Fruit fly (Drosophila melanogaster) whole organism: Measurements from ENCODE around the gene CG32241.

Source experiments
- CG8478 ChIP-seq: fragments of >200 bp; optimal IDR thresholded peaks from 2 replicates; lab custom pipeline; 2018; ENCODE audit warnings: inconsistent platforms
- Dll ChIP-seq: fragments of >200 bp; optimal IDR thresholded peaks from 2 replicates; lab custom pipeline; 2017
- EcR ChIP-seq, 2 experiments: fragments of >200 bp; optimal IDR thresholded peaks; 2 replicates each; lab custom pipeline; 2017; ENCODE audit warnings: missing biosample characterization in 2 of 2, missing genetic modification characterization in 2 of 2, missing genetic modification reagents in 2 of 2
- pan ChIP-seq: fragments of >200 bp; optimal IDR thresholded peaks from 2 replicates; lab custom pipeline; 2017
- psq ChIP-seq: fragments of >200 bp; optimal IDR thresholded peaks from 2 replicates; lab custom pipeline; 2017
- usp ChIP-seq: fragments of >200 bp; optimal IDR thresholded peaks from 2 replicates; lab custom pipeline; 2017; ENCODE audit warnings: missing biosample characterization, missing genetic modification characterization, mixed read lengths

Gene CG32241

DNA sequence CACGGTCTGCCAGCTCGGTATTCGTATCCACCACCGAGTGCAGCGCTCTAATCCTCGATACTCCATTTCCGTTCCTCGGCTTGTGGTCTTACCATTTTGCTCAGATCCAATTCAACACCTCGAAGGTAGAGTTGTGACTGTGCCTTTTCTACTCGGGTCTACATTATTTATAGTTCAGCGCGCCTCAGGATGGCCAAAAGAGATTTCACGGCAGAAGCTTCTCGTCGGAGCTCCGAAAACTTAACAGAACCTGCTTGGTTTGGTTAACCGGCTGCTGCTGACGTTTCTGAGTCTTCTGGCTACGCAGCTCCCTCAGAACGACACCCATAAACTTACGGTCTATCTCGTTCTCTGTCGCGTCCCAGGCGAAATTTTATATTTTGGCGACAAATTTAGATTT lies at the start of gene CG32241:
Gene CG32241, minus strand, starts transcription at position 101 of the 400 bp plus-strand sequence.
- TF ChIP-seq CG8478 (no peak), pan (lab: Kevin White, UChicago) (no peak), psq (no peak), Dll (lab: Kevin White, UChicago) (no peak), usp (GFP tag; lab: Kevin White, UChicago) (no peak), EcR (GFP tag; optimal IDR thresholded peaks at IDR 0.05; lab: Kevin White, UChicago) (no peak)

DNA sequence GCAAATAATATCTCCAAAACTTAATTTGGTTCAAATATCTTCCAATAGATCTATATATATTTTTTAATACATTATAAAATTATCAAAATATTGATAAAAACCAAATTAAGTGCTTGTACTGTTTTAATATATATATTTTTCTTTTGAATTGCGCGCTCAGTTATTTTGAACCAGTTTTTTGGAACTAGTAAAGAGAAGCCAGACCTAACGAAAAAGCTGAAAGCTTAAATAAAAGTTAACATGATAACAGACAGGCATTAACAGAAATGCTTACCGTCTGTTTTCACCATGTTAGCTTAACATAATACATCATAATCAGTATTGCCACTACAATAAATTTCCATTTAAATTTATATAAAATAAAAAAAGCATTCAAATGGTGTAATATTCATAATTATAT lies 43.9 kb upstream of the CG32241 start:
- TF ChIP-seq Dll (lab: Kevin White, UChicago) (no peak), usp (GFP tag; lab: Kevin White, UChicago) (no peak), EcR (GFP tag; optimal IDR thresholded peaks at IDR 0.05; lab: Kevin White, UChicago) (no peak), CG8478 (no peak), psq (no peak), pan (lab: Kevin White, UChicago) (no peak)

DNA sequence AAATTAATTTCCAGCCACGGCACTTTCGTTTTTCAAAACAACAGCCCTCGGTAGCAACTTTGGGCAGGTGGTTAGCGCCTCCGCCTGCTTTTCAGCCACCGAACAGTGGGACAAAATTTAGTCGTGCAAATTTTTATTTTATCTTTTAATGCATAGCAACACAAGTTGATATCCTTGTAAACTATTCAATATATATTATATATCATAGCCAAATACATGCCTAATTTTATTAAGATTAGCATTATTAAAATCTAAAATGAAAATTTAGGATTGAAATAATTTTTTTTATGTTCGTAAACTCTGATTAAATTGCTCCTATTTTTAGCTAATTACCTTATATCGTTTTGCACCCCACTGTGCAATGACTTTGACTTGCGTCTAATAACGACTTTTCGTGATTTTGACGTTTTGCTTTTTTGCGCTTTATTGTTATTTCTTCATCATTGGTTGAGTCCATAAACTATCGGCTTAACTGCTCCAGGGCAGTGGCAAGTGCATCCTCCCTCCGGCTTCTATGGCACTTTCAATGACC lies 42.6 kb upstream of the CG32241 start:
- no peak for TF ChIP-seq Dll (lab: Kevin White, UChicago)
- no peak for TF ChIP-seq EcR (GFP tag; optimal IDR thresholded peaks at IDR 0.05; lab: Kevin White, UChicago)
- TF ChIP-seq pan (lab: Kevin White, UChicago), result no peak
- TF ChIP-seq usp (GFP tag; lab: Kevin White, UChicago), result no peak
- no peak for TF ChIP-seq psq
- no peak for TF ChIP-seq CG8478

DNA sequence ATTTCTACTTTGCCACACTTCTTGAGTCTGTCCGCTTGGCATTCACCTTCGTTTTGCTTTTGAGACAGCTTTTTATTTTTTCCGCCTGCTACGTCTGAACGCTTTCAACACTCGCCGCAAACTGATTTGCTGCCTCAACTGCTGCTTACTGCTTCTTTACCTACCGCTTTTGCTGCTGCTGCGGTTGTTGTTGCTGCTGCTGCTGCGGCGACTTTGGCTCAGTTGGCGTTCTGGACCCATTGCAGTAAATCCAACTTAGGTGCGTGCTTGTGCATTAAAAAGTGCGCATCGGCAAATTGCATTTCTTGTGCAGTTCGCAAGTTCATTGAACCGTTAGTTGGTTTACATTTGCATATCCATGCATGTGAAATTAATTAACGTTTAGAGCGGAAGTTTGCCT lies 41.9 kb upstream of the CG32241 start, which contains the start of gene NT1:
Gene NT1, minus strand, starts transcription at position 127 of the 400 bp plus-strand sequence.
- TF ChIP-seq usp (GFP tag; lab: Kevin White, UChicago) (no peak), EcR (GFP tag; optimal IDR thresholded peaks at IDR 0.05; lab: Kevin White, UChicago) (peak in 1 of 2 experiments; percentile 50), CG8478 (no peak)

DNA sequence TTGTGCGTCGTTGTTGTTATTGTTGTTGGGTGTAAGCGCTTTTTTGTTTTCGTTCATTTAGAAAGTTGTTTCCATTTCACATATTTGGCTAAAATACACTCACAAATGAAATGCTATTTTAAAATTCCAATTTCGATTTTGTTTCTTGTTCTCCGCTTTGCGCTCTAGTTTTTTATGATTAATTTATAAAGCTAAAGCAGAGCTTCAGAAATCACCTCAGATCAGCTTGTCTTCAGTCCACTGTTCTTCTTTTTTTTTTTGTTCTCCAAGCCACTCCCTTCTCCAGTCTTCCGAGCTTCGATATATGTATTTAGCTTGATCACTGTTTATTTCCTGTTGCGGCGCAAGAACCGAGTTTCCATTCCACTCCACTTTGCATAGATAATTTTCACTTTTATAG lies 41.4 kb upstream of the CG32241 start:
- TF ChIP-seq Dll (lab: Kevin White, UChicago) (no peak), CG8478 (no peak), EcR (GFP tag; optimal IDR thresholded peaks at IDR 0.05; lab: Kevin White, UChicago) (no peak), usp (GFP tag; lab: Kevin White, UChicago) (no peak)

DNA sequence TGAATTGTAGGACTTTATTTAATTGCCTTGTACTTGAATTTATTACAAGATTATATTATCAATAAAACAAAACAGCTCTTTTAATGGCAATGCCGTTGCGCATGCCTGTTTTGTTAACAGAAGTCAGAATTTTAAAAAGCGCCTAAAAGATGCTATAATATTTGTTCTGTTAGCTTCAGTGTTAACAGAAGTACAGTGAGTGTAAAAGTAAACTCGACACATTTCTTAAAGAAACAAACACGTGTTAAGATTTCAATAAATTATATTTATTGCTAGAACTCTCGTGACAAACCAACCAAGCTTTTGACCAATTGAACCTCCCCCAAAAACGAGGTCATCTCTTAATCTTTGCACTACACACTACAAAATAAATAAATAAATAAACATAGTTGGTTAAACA lies 35.0 kb upstream of the CG32241 start:
- no peak for TF ChIP-seq pan (lab: Kevin White, UChicago)
- no peak for TF ChIP-seq usp (GFP tag; lab: Kevin White, UChicago)
- no peak for TF ChIP-seq Dll (lab: Kevin White, UChicago)
- no peak for TF ChIP-seq CG8478
- TF ChIP-seq EcR (GFP tag; optimal IDR thresholded peaks at IDR 0.05; lab: Kevin White, UChicago), result no peak
- no peak for TF ChIP-seq psq

DNA sequence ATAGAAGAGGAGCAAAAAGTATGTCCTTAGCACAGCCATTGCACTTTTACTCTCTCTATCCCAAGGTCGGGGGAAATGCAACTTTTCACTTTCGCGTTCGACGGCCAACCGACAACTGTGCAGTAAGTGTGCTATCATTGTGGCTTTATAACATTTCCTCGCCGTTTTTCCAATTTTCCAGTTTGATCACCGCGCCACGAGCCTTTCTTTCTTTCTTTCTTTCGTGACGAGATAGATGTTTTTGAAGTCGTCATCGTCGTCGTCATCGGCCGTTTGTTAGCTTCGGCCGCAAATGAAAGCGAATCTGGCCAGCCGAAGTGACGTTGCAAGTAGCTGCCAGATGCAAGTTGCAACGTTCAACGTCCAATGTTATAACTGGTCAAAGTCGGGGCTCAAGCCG lies 34.0 kb upstream of the CG32241 start, which contains the start of gene CG13720:
Gene CG13720, minus strand, starts transcription at position 101 of the 400 bp plus-strand sequence.
- TF ChIP-seq CG8478 (no peak), EcR (GFP tag; optimal IDR thresholded peaks at IDR 0.05; lab: Kevin White, UChicago) (no peak), psq (no peak), pan (lab: Kevin White, UChicago) (no peak), usp (GFP tag; lab: Kevin White, UChicago) (no peak), Dll (lab: Kevin White, UChicago) (no peak)

DNA sequence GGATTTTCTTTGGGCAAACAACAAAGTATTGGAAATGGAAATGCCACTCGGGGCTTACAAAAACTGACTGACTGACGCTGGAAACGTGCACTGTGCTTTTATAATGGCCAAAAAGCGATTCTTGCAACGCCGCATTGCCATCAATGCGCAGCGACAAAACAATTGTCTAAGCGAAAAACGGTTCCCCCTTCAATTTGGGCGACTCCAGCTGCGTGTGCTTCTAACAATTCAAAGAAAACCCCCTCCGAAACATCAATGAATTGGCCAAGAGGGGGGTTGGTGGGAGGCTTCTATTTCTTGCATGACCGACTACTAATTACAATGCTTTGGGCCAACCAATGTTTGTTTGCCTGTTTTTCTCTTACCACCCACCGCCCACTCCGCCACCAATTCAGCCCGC lies 31.2 kb upstream of the CG32241 start, which contains the start of gene CG13721:
Gene CG13721, minus strand, starts transcription at position 101 of the 400 bp plus-strand sequence.
- TF ChIP-seq Dll (lab: Kevin White, UChicago) (no peak), psq (no peak)

DNA sequence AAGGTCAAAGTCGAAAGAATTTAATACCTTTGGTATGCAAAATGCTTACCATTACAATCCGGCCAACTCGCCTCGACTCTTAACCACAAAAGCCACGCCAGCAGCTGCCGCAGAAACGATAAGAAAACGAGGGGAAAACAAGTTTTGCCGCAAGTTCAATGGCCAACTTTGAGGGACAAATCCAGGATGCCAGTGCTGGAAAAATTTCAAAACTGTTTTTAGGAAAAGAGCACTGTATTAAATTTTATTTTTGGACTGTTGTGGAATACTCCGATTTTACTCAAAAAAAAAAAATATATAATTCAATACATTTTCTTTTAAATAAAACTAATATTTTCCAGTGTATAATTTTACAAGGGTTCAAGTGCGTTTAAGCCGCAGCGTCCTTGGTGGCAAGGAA lies 28.2 kb upstream of the CG32241 start:
- TF ChIP-seq usp (GFP tag; lab: Kevin White, UChicago), result no peak
- peak in 1 of 2 experiments; percentile 66 for TF ChIP-seq EcR (GFP tag; optimal IDR thresholded peaks at IDR 0.05; lab: Kevin White, UChicago)

DNA sequence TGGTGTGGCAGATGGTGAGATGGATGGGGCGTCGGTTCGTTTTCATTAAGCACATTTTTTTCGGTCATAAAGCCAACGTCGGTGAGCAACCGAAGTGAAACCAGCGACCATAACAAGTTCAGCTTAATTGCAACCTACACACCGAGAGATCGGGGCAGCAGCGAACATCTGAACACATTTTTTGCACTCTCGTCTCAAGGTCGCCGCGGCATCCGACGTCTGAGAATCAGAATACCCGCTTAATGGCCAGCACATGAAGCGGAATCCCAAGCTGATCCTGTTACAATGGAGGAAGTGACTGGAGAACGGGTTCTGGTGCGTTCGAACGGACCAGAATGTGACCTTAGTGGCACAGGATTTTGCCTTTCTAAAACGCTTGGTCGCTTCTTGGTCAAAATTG lies 27.2 kb upstream of the CG32241 start:
- TF ChIP-seq pan (lab: Kevin White, UChicago) (no peak), EcR (GFP tag; optimal IDR thresholded peaks at IDR 0.05; lab: Kevin White, UChicago) (no peak), CG8478 (no peak), usp (GFP tag; lab: Kevin White, UChicago) (no peak), Dll (lab: Kevin White, UChicago) (no peak), psq (no peak)

DNA sequence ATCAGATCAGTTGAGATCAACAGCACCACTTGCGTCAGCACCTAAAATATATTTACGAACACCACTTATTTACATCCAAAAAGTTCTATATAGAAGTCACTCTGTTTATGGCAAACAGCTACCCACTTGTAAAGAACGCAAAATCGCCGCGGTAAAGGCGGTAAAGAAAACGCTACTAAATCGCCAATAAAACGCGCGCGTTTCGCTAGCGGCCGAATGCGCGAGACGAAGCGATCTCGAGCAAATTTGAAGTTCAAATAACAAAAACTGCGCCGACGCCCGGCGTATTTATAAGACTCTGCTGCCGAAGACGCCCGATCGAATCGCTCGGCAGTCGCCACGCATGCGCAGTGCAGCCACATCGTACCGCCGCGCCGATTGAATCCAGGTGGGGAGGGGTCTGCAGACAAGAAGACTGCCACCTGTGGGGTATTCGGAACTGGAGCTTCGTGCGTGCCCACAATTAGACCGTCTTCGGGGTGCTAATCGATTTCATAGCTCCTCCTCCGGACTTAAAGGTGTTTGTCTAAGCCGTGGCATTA lies 24.3 kb upstream of the CG32241 start, which contains the start of gene CG13722:
Gene CG13722, minus strand, starts transcription at position 262 of the 542 bp plus-strand sequence.
- TF ChIP-seq usp (GFP tag; lab: Kevin White, UChicago), result no peak
- no peak for TF ChIP-seq psq
- TF ChIP-seq EcR (GFP tag; optimal IDR thresholded peaks at IDR 0.05; lab: Kevin White, UChicago), result no peak
- no peak for TF ChIP-seq CG8478
- no peak for TF ChIP-seq pan (lab: Kevin White, UChicago)

DNA sequence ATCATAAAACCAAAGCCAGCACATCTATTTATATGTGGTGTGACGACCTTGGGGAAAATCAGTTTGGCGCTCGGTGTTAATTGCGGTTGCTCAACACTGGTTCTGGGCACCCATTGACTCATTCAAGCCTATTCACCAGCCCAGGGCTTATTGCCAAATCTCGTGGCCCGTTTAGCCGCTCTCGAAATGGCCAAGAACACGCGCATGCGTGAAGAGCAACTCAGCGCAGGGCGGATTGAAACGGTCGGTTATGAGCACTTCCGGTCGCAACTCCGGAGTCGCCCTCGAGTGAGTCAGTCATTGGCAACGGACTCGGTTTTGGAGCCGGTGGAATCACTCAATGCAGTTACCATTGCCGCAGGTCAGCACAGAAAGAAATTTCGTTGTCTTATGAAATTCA lies 23.1 kb upstream of the CG32241 start:
- TF ChIP-seq psq (no peak), usp (GFP tag; lab: Kevin White, UChicago) (no peak), Dll (lab: Kevin White, UChicago) (no peak), EcR (GFP tag; optimal IDR thresholded peaks at IDR 0.05; lab: Kevin White, UChicago) (no peak), pan (lab: Kevin White, UChicago) (no peak), CG8478 (no peak)

DNA sequence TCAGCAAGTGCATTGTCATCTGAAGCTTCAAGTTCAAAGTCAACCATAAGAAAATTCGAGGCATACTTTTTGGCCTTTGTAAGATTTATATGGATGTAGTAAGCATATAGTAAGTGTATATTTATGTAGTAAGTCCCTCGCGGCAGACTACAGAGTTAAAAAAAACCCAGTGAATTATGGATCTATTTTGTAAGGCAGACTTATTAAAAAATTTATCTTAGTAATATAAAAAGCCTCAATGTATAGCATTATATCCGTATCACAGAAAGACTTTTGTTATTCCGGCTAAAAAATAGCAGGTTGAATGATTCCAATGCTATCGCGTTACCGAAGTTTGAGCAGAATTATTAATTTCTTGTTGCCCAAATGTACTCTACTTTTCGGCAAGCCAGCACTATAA lies 18.2 kb upstream of the CG32241 start:
- no peak for TF ChIP-seq Dll (lab: Kevin White, UChicago)
- no peak for TF ChIP-seq EcR (GFP tag; optimal IDR thresholded peaks at IDR 0.05; lab: Kevin White, UChicago)
- no peak for TF ChIP-seq pan (lab: Kevin White, UChicago)
- no peak for TF ChIP-seq psq
- TF ChIP-seq usp (GFP tag; lab: Kevin White, UChicago), result no peak
- no peak for TF ChIP-seq CG8478
